Fruit fly (Drosophila melanogaster) whole organism, embryonic: ENCODE data around the gene CG8516.
A peak's percentile ranks its signal among the peaks of the same experiment; 100 is the strongest.

ENCODE experiments used
- Adf1 ChIP-seq: fragments of 200-800 bp; sonication (Bioruptor generic); IDR thresholded peaks from 2 replicates; pipeline ENCODE4 v1.3.6; 2022; ENCODE audit warnings: missing biosample characterization, missing genetic modification characterization
- CG10543 ChIP-seq: fragments of 200-800 bp; sonication (Bioruptor generic); optimal IDR thresholded peaks from 3 replicates; lab custom pipeline; 2017; ENCODE audit warnings: missing biosample characterization, mild to moderate bottlenecking, missing genetic modification characterization, moderate library complexity
- CG11247 ChIP-seq: fragments of 200-800 bp; sonication (Bioruptor generic); IDR thresholded peaks from 2 replicates; pipeline ENCODE4 v1.3.6; 2022; ENCODE audit warnings: missing biosample characterization, missing genetic modification characterization
- CG12219 ChIP-seq: fragments of 200-800 bp; sonication (Bioruptor generic); optimal IDR thresholded peaks from 3 replicates; lab custom pipeline; 2018; ENCODE audit warnings: missing biosample characterization, mild to moderate bottlenecking, missing genetic modification characterization
- CG13424 ChIP-seq: fragments of 200-800 bp; sonication (Bioruptor generic); optimal IDR thresholded peaks from 2 replicates; lab custom pipeline; 2019; ENCODE audit warnings: missing biosample characterization, mild to moderate bottlenecking, missing genetic modification characterization, moderate library complexity
- CG14667 ChIP-seq: fragments of 200-800 bp; sonication (Bioruptor generic); IDR thresholded peaks from 2 replicates; pipeline ENCODE4 v1.3.6; 2022; ENCODE audit warnings: missing biosample characterization, missing genetic modification characterization
- CG15479 ChIP-seq: fragments of 200-800 bp; sonication (Bioruptor generic); optimal IDR thresholded peaks from 3 replicates; lab custom pipeline; 2019; ENCODE audit warnings: missing biosample characterization, mild to moderate bottlenecking, missing genetic modification characterization, moderate library complexity
- CG15696 ChIP-seq: fragments of 200-800 bp; sonication (Bioruptor generic); optimal IDR thresholded peaks from 2 replicates; lab custom pipeline; 2019; ENCODE audit warnings: missing biosample characterization, mild to moderate bottlenecking, missing genetic modification characterization, moderate library complexity
- CG1603 ChIP-seq: fragments of 200-800 bp; sonication (Bioruptor generic); optimal IDR thresholded peaks from 2 replicates; lab custom pipeline; 2019; ENCODE audit warnings: missing biosample characterization, mild to moderate bottlenecking, missing genetic modification characterization, moderate library complexity
- CG17385 ChIP-seq: fragments of 200-800 bp; sonication (Bioruptor generic); optimal IDR thresholded peaks from 3 replicates; lab custom pipeline; 2018; ENCODE audit warnings: missing biosample characterization, mild to moderate bottlenecking, missing genetic modification characterization
- CG18764 ChIP-seq: fragments of 200-800 bp; sonication (Bioruptor generic); optimal IDR thresholded peaks from 3 replicates; lab custom pipeline; 2016; ENCODE audit warnings: missing biosample characterization, missing genetic modification characterization
- CG2129 ChIP-seq: fragments of 200-800 bp; sonication (Bioruptor generic); IDR thresholded peaks from 2 replicates; pipeline ENCODE4 v1.3.6; 2022; ENCODE audit warnings: missing biosample characterization, missing genetic modification characterization; ENCODE audit not compliant: partially characterized antibody
- CG2202 ChIP-seq: fragments of 200-800 bp; sonication (Bioruptor generic); optimal IDR thresholded peaks from 2 replicates; lab custom pipeline; 2018; ENCODE audit warnings: missing biosample characterization, mild to moderate bottlenecking, missing genetic modification characterization
- CG2712 ChIP-seq: fragments of 200-800 bp; optimal IDR thresholded peaks from 3 replicates; lab custom pipeline; 2019; ENCODE audit warnings: missing biosample characterization, mild to moderate bottlenecking, missing genetic modification characterization, moderate library complexity
- CG30020 ChIP-seq: fragments of 200-800 bp; optimal IDR thresholded peaks from 2 replicates; lab custom pipeline; 2019; ENCODE audit warnings: missing biosample characterization, mild to moderate bottlenecking, missing genetic modification characterization, moderate library complexity
- CG31224 ChIP-seq: fragments of 200-800 bp; sonication (Bioruptor generic); IDR thresholded peaks from 2 replicates; pipeline ENCODE4 v1.3.6; 2022; ENCODE audit warnings: missing biosample characterization, missing genetic modification characterization
- CG32772 ChIP-seq: fragments of 200-800 bp; sonication (Bioruptor generic); IDR thresholded peaks from 2 replicates; pipeline ENCODE4 v1.3.6; 2022; ENCODE audit warnings: missing biosample characterization, missing genetic modification characterization
- CG3995 ChIP-seq: fragments of 200-800 bp; sonication (Bioruptor generic); optimal IDR thresholded peaks from 3 replicates; lab custom pipeline; 2016; ENCODE audit warnings: missing biosample characterization, missing genetic modification characterization
- CG4404 ChIP-seq: fragments of 200-800 bp; sonication (Bioruptor generic); IDR thresholded peaks from 2 replicates; pipeline ENCODE4 v1.3.6; 2022; ENCODE audit warnings: missing biosample characterization, missing genetic modification characterization
- CG7786 ChIP-seq: fragments of 200-800 bp; sonication (Bioruptor generic); optimal IDR thresholded peaks from 2 replicates; lab custom pipeline; 2016; ENCODE audit warnings: missing biosample characterization, missing genetic modification characterization
- CG9817 ChIP-seq: fragments of 200-800 bp; sonication (Bioruptor generic); optimal IDR thresholded peaks from 2 replicates; lab custom pipeline; 2018; ENCODE audit warnings: missing biosample characterization, mild to moderate bottlenecking, missing genetic modification characterization, moderate library complexity
- Camta ChIP-seq: fragments of 200-800 bp; sonication (Bioruptor generic); optimal IDR thresholded peaks from 2 replicates; lab custom pipeline; 2016; ENCODE audit warnings: missing biosample characterization, missing genetic modification characterization
- CrebB ChIP-seq: fragments of 200-800 bp; sonication (Bioruptor generic); optimal IDR thresholded peaks from 3 replicates; lab custom pipeline; 2018; ENCODE audit warnings: missing biosample characterization, mild to moderate bottlenecking, missing genetic modification characterization
- Deaf1 ChIP-seq: fragments of 200-800 bp; optimal IDR thresholded peaks from 3 replicates; lab custom pipeline; 2019; ENCODE audit warnings: missing biosample characterization, mild to moderate bottlenecking, missing genetic modification characterization, moderate library complexity
- Fer3 ChIP-seq: fragments of 200-800 bp; sonication (Bioruptor generic); optimal IDR thresholded peaks from 2 replicates; lab custom pipeline; 2018; ENCODE audit warnings: missing biosample characterization, mild to moderate bottlenecking, missing genetic modification characterization, moderate library complexity
- Mad ChIP-seq: fragments of 200-800 bp; sonication (Bioruptor generic); optimal IDR thresholded peaks from 2 replicates; lab custom pipeline; 2016; ENCODE audit warnings: missing biosample characterization, missing genetic modification characterization
- Myb ChIP-seq: fragments of 200-800 bp; sonication (Bioruptor generic); optimal IDR thresholded peaks from 2 replicates; lab custom pipeline; 2016; ENCODE audit warnings: missing biosample characterization, missing genetic modification characterization
- Nf-YC ChIP-seq: fragments of 200-800 bp; optimal IDR thresholded peaks from 3 replicates; lab custom pipeline; 2019; ENCODE audit warnings: missing biosample characterization, mild to moderate bottlenecking, missing genetic modification characterization, moderate library complexity
- Rx ChIP-seq: fragments of 200-800 bp; sonication (Bioruptor generic); IDR thresholded peaks from 2 replicates; pipeline ENCODE4 v1.3.6; 2022; ENCODE audit warnings: missing biosample characterization, missing genetic modification characterization
- Taf1 ChIP-seq: fragments of 200-800 bp; sonication (Bioruptor generic); IDR thresholded peaks from 2 replicates; pipeline ENCODE4 v1.3.6; 2022; ENCODE audit warnings: missing biosample characterization, missing genetic modification characterization
- ap ChIP-seq: fragments of 200-800 bp; sonication (Bioruptor generic); IDR thresholded peaks from 2 replicates; pipeline ENCODE4 v1.3.6; 2022; ENCODE audit warnings: missing biosample characterization, missing genetic modification characterization
- corto ChIP-seq: fragments of 200-800 bp; sonication (Bioruptor generic); optimal IDR thresholded peaks from 2 replicates; lab custom pipeline; 2016; ENCODE audit warnings: missing biosample characterization, mild to moderate bottlenecking, missing genetic modification characterization, moderate library complexity
- esg ChIP-seq: fragments of 200-800 bp; sonication (Bioruptor generic); conservative IDR thresholded peaks from 2 replicates; pipeline ENCODE4 v1.3.6; 2022; ENCODE audit warnings: missing biosample characterization, missing genetic modification characterization
- fru ChIP-seq: fragments of >200 bp; optimal IDR thresholded peaks from 2 replicates; lab custom pipeline; 2017
- ftz-f1 ChIP-seq: fragments of 200-800 bp; sonication (Bioruptor generic); optimal IDR thresholded peaks from 2 replicates; lab custom pipeline; 2016; ENCODE audit warnings: missing biosample characterization, missing genetic modification characterization
- grau ChIP-seq: fragments of 200-800 bp; optimal IDR thresholded peaks from 3 replicates; lab custom pipeline; 2019; ENCODE audit warnings: missing biosample characterization, mild to moderate bottlenecking, missing genetic modification characterization, moderate library complexity
- hkb ChIP-seq, 2 experiments: fragments of 200-800 bp in 1 of 2; fragments of >200 bp in 1 of 2; sonication (Bioruptor generic) in 1 of 2; IDR thresholded peaks in 1 of 2; optimal IDR thresholded peaks in 1 of 2; 2 replicates each; pipeline versions ENCODE4 v1.3.6 to Lab custom; 2017 to 2022; ENCODE audit warnings: missing biosample characterization in 1 of 2, missing genetic modification characterization in 1 of 2
- kay ChIP-seq: fragments of 200-800 bp; sonication (Bioruptor generic); optimal IDR thresholded peaks from 2 replicates; lab custom pipeline; 2016; ENCODE audit warnings: missing biosample characterization, missing genetic modification characterization
- lilli ChIP-seq: fragments of 200-800 bp; sonication (Bioruptor generic); optimal IDR thresholded peaks from 3 replicates; lab custom pipeline; 2016; ENCODE audit warnings: missing biosample characterization, missing genetic modification characterization
- mam ChIP-seq: fragments of 200-800 bp; sonication (Bioruptor generic); optimal IDR thresholded peaks from 3 replicates; lab custom pipeline; 2016; ENCODE audit warnings: missing biosample characterization, missing genetic modification characterization
- nau ChIP-seq: fragments of 200-800 bp; sonication (Bioruptor generic); optimal IDR thresholded peaks from 3 replicates; lab custom pipeline; 2017; ENCODE audit warnings: missing biosample characterization, mild to moderate bottlenecking, missing genetic modification characterization, missing genetic modification reagents
- org-1 ChIP-seq: fragments of 200-800 bp; sonication (Bioruptor generic); optimal IDR thresholded peaks from 2 replicates; lab custom pipeline; 2017; ENCODE audit warnings: missing biosample characterization, missing genetic modification characterization
- otp ChIP-seq: fragments of 200-800 bp; sonication (Bioruptor generic); IDR thresholded peaks from 3 replicates; pipeline ENCODE4, ENCODE4 v1.3.6; 2022; ENCODE audit warnings: missing biosample characterization, missing genetic modification characterization
- ro ChIP-seq: fragments of 200-800 bp; sonication (Bioruptor generic); IDR thresholded peaks from 2 replicates; pipeline ENCODE4 v1.3.6; 2022; ENCODE audit warnings: missing biosample characterization, missing genetic modification characterization
- slbo ChIP-seq: fragments of 200-800 bp; sonication (Bioruptor generic); IDR thresholded peaks from 2 replicates; pipeline ENCODE4 v1.3.6; 2022; ENCODE audit warnings: missing biosample characterization, missing genetic modification characterization
- sqz ChIP-seq: fragments of 200-800 bp; sonication (Bioruptor generic); optimal IDR thresholded peaks from 3 replicates; lab custom pipeline; 2018; ENCODE audit warnings: missing biosample characterization, mild to moderate bottlenecking, missing genetic modification characterization
- sr ChIP-seq: fragments of 200-800 bp; sonication (Bioruptor generic); IDR thresholded peaks from 3 replicates; pipeline ENCODE4 v1.3.6; 2022; ENCODE audit warnings: missing biosample characterization, missing genetic modification characterization
- stwl ChIP-seq: fragments of 200-800 bp; sonication (Bioruptor generic); optimal IDR thresholded peaks from 3 replicates; lab custom pipeline; 2018; ENCODE audit warnings: missing biosample characterization, mild to moderate bottlenecking, missing genetic modification characterization, moderate library complexity
- trem ChIP-seq: fragments of 200-800 bp; optimal IDR thresholded peaks from 3 replicates; lab custom pipeline; 2019; ENCODE audit warnings: missing biosample characterization, mild to moderate bottlenecking, missing genetic modification characterization, moderate library complexity
- vvl ChIP-seq: fragments of 200-800 bp; sonication (Bioruptor generic); IDR thresholded peaks from 2 replicates; pipeline ENCODE4 v1.3.6; 2022; ENCODE audit warnings: missing biosample characterization, missing genetic modification characterization
- zfh1 ChIP-seq: fragments of 200-800 bp; sonication (Bioruptor generic); IDR thresholded peaks from 3 replicates; pipeline ENCODE4 v1.3.6; 2022; ENCODE audit warnings: missing biosample characterization, missing genetic modification characterization

Gene CG8516

DNA sequence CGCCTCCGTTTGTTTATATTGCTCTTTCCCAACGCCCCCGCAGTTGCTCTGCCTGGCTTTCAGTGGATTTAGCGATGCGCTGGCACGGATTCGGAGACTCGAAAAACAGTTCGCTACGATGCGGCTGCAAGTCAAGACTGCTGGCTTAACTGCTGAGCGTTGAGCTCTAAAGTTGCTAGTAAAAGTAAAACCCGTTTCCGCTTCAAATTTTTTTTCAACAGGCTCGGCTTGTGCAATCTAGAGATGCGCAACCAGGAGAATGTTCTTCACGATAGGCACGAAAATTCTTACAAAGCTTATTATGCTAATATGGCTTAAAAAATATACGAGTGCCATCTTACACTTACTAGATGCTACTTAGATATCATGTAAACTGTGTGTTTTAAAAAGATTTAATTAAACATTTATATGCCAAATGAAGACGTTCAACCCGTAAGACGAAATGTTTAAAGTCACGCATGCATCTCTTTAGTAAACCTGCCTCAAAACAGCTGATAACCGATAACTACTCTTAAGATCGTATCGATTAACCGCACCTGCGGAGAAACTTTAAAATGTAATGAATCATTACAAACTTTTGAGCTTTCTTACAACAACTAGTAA lies 45.7 kb upstream of the CG8516 start, which contains the start of gene CG12948 (continued):
- no peak for TF ChIP-seq CG2202
- TF ChIP-seq CG1603 (tag; lab: Kevin White, UChicago): peak; percentile 50
- TF ChIP-seq CG12219 (GFP tag; lab: Kevin White, UChicago): peak; percentile 4
- TF ChIP-seq org-1 (GFP tag; lab: Kevin White, UChicago): no peak
- TF ChIP-seq ap (GFP tag; lab: Robert Waterston, UW): no peak
- TF ChIP-seq Mad (GFP tag; lab: Kevin White, UChicago): no peak
- TF ChIP-seq Deaf1 (tag; lab: Kevin White, UChicago): no peak
- TF ChIP-seq CG32772 (GFP tag; lab: Robert Waterston, UW): no peak; the same call in 1 of the 2 replicates
- peak; percentile 92 for TF ChIP-seq CG2129
- TF ChIP-seq esg (GFP tag; lab: Robert Waterston, UW): peak; percentile 42
- TF ChIP-seq CG11247 (GFP tag; lab: Robert Waterston, UW): peak; percentile 18; the same call in 1 of the 2 replicates
- no peak for TF ChIP-seq otp (GFP tag; lab: Robert Waterston, UW)
- peak; percentile 67 for TF ChIP-seq grau
- TF ChIP-seq fru (lab: Kevin White, UChicago): no peak
- 0 out of 2 replicates have a peak, but pooled peaks have one; percentile 15 for TF ChIP-seq Taf1 (GFP tag; lab: Robert Waterston, UW)
- no peak for TF ChIP-seq CG14667 (GFP tag; lab: Robert Waterston, UW)
- TF ChIP-seq Nf-YC (tag; lab: Kevin White, UChicago): no peak
- peak; percentile 26; the same call in 1 of the 2 replicates for TF ChIP-seq Adf1 (GFP tag; lab: Robert Waterston, UW)
- peak; percentile 40 for TF ChIP-seq CG30020 (tag; lab: Kevin White, UChicago)
- peak; percentile 57 for TF ChIP-seq CG15696 (tag; lab: Kevin White, UChicago)
- no peak for TF ChIP-seq CG31224 (GFP tag; lab: Robert Waterston, UW)
- peak; percentile 7 for TF ChIP-seq Myb (GFP tag; lab: Kevin White, UChicago)
- peak; percentile 67 for TF ChIP-seq slbo (GFP tag; lab: Robert Waterston, UW)
- TF ChIP-seq CrebB: no peak
- TF ChIP-seq Camta: peak; percentile 48
- peak; percentile 36 for TF ChIP-seq CG7786
- no peak for TF ChIP-seq CG2712 (tag; lab: Kevin White, UChicago)
- TF ChIP-seq Rx (GFP tag; lab: Robert Waterston, UW): no peak
- 0 out of 2 replicates have a peak, but pooled peaks have one; percentile 28 for TF ChIP-seq CG4404 (GFP tag; lab: Robert Waterston, UW)
- peak; percentile 56 for TF ChIP-seq trem (tag; lab: Kevin White, UChicago)
- TF ChIP-seq sr (GFP tag; lab: Robert Waterston, UW): peak; percentile 93
- TF ChIP-seq CG17385 (GFP tag; lab: Kevin White, UChicago): peak; percentile 56
- TF ChIP-seq CG18764 (GFP tag; lab: Kevin White, UChicago): no peak
- peak; percentile 49 for TF ChIP-seq corto (GFP tag; lab: Kevin White, UChicago)
- peak; percentile 52 for TF ChIP-seq CG3995 (GFP tag; lab: Kevin White, UChicago)
- TF ChIP-seq hkb (optimal IDR thresholded peaks at IDR 0.05; lab: Kevin White, UChicago): no peak
- TF ChIP-seq hkb (GFP tag; IDR thresholded peaks at IDR 0.05; lab: Robert Waterston, UW): no peak
- peak; percentile 54 for TF ChIP-seq CG9817
- TF ChIP-seq mam: peak; percentile 60
- no peak for TF ChIP-seq stwl (tag; lab: Kevin White, UChicago)
- no peak for TF ChIP-seq kay (GFP tag; lab: Kevin White, UChicago)
- peak; percentile 55 for TF ChIP-seq Fer3 (tag; lab: Kevin White, UChicago)
- TF ChIP-seq ftz-f1 (GFP tag; lab: Kevin White, UChicago): no peak
- no peak for TF ChIP-seq ro (GFP tag; lab: Robert Waterston, UW)
- TF ChIP-seq CG13424 (tag; lab: Kevin White, UChicago): peak; percentile 69
- TF ChIP-seq sqz (GFP tag; lab: Kevin White, UChicago): peak; percentile 97
- peak; percentile 46 for TF ChIP-seq CG15479
- peak; percentile 72 for TF ChIP-seq lilli (GFP tag; lab: Kevin White, UChicago)
- no peak for TF ChIP-seq nau (GFP tag; lab: Kevin White, UChicago)
- TF ChIP-seq CG10543 (GFP tag; lab: Kevin White, UChicago): peak; percentile 62
- no peak; the same call in 2 of the 3 replicates for TF ChIP-seq zfh1
- peak; percentile 69 for TF ChIP-seq vvl (GFP tag; lab: Robert Waterston, UW)
